Worm (Caenorhabditis elegans) whole organism, mixed stage, embryonic: ENCODE results near the gene R12C12.10.

Experiments
- mls-2 ChIP-seq: sonication (generic microtip); optimal IDR thresholded peaks from 2 replicates; lab custom pipeline; 2016; ENCODE audit warnings: mild to moderate bottlenecking, missing genetic modification characterization, moderate library complexity, missing compliant biosample characterization
- nhr-76 ChIP-seq: sonication (generic microtip); optimal IDR thresholded peaks from 2 replicates; lab custom pipeline; 2017; ENCODE audit warnings: missing biosample characterization, missing genetic modification characterization
- ztf-11 ChIP-seq: fragments of 150-350 bp; optimal IDR thresholded peaks from 2 replicates; lab custom pipeline; 2014; ENCODE audit warnings: missing biosample characterization, missing genetic modification characterization

DNA sequence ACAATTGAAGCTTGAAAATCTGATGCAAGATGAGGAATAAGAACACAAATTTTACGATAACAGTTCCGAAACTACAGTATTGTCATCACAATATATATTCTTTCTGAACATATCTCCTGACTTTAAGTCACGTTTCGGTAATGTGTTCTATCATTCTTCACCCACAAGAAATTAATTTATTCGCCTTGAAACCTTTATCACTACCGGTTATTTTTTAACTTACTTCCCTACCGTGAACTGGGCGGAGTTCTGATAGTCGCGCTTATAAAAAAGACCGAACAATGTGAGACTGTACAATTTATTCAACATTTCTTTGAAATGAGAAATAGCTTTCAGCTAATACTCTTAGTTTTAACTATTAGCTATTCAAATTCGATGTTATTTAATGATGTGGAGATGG, 32.5 kb downstream of the R12C12.10 start, which contains the start of gene ins-20:
- TF ChIP-seq mls-2 (tag; lab: Kevin White, UChicago), result no peak
- no peak for TF ChIP-seq ztf-11 (tag; lab: Kevin White, UChicago)
- no peak for TF ChIP-seq nhr-76 (tag; lab: Kevin White, UChicago)
